Fruit fly (Drosophila melanogaster) whole organism, embryonic: ENCODE data around the gene Pez.

Experiments
- Bteb2 ChIP-seq: fragments of 200-800 bp; sonication (Bioruptor generic); optimal IDR thresholded peaks from 2 replicates; lab custom pipeline; 2016; ENCODE audit warnings: missing biosample characterization, missing genetic modification characterization
- CG10321 ChIP-seq: fragments of 200-800 bp; sonication (Bioruptor generic); IDR thresholded peaks from 2 replicates; pipeline ENCODE4 v1.3.6; 2022; ENCODE audit warnings: missing biosample characterization, missing genetic modification characterization
- CG10565 ChIP-seq: fragments of 200-800 bp; sonication (Bioruptor generic); optimal IDR thresholded peaks from 3 replicates; lab custom pipeline; 2016; ENCODE audit warnings: missing biosample characterization, mild to moderate bottlenecking, missing genetic modification characterization
- CG13424 ChIP-seq: fragments of 200-800 bp; sonication (Bioruptor generic); optimal IDR thresholded peaks from 2 replicates; lab custom pipeline; 2019; ENCODE audit warnings: missing biosample characterization, mild to moderate bottlenecking, missing genetic modification characterization, moderate library complexity
- CG13894 ChIP-seq: fragments of 200-800 bp; sonication (Bioruptor generic); optimal IDR thresholded peaks from 3 replicates; lab custom pipeline; 2018; ENCODE audit warnings: missing biosample characterization, mild to moderate bottlenecking, missing genetic modification characterization, moderate library complexity
- CG1529 ChIP-seq: fragments of 200-800 bp; sonication (Bioruptor generic); optimal IDR thresholded peaks from 3 replicates; lab custom pipeline; 2018; ENCODE audit warnings: missing biosample characterization, missing genetic modification characterization
- CG17186 ChIP-seq: fragments of 200-800 bp; sonication (Bioruptor generic); optimal IDR thresholded peaks from 3 replicates; lab custom pipeline; 2017; ENCODE audit warnings: missing biosample characterization, missing genetic modification reagents, missing genetic modification characterization
- CG17568 ChIP-seq: fragments of 200-800 bp; sonication (Bioruptor generic); optimal IDR thresholded peaks from 2 replicates; lab custom pipeline; 2018; ENCODE audit warnings: missing biosample characterization, mild to moderate bottlenecking, missing genetic modification characterization, moderate library complexity
- CG17802 ChIP-seq: fragments of 200-800 bp; sonication (Bioruptor generic); optimal IDR thresholded peaks from 2 replicates; lab custom pipeline; 2018; ENCODE audit warnings: missing biosample characterization, mild to moderate bottlenecking, missing genetic modification characterization, moderate library complexity
- CG17829 ChIP-seq: fragments of 200-800 bp; optimal IDR thresholded peaks from 2 replicates; lab custom pipeline; 2019; ENCODE audit warnings: missing biosample characterization, mild to moderate bottlenecking, missing genetic modification characterization, moderate library complexity
- CG1792 ChIP-seq: fragments of 200-800 bp; sonication (Bioruptor generic); optimal IDR thresholded peaks from 2 replicates; lab custom pipeline; 2016; ENCODE audit warnings: missing biosample characterization, missing genetic modification characterization
- CG18262 ChIP-seq: fragments of 200-800 bp; optimal IDR thresholded peaks from 3 replicates; lab custom pipeline; 2019; ENCODE audit warnings: missing biosample characterization, mild to moderate bottlenecking, missing genetic modification characterization, moderate library complexity
- CG18476 ChIP-seq: fragments of 200-800 bp; sonication (Bioruptor generic); optimal IDR thresholded peaks from 2 replicates; lab custom pipeline; 2016; ENCODE audit warnings: missing biosample characterization, mild to moderate bottlenecking, missing genetic modification characterization
- CG2120 ChIP-seq: fragments of 200-800 bp; sonication (Bioruptor generic); optimal IDR thresholded peaks from 3 replicates; lab custom pipeline; 2016; ENCODE audit warnings: missing biosample characterization, missing genetic modification characterization
- CG2202 ChIP-seq: fragments of 200-800 bp; sonication (Bioruptor generic); optimal IDR thresholded peaks from 2 replicates; lab custom pipeline; 2018; ENCODE audit warnings: missing biosample characterization, mild to moderate bottlenecking, missing genetic modification characterization
- CG30431 ChIP-seq: fragments of 200-800 bp; sonication (Bioruptor generic); optimal IDR thresholded peaks from 2 replicates; lab custom pipeline; 2017; ENCODE audit warnings: missing biosample characterization, missing genetic modification characterization
- CG32532 ChIP-seq: fragments of 200-800 bp; sonication (Bioruptor generic); IDR thresholded peaks from 2 replicates; pipeline ENCODE4 v1.3.6; 2022; ENCODE audit warnings: missing biosample characterization, missing genetic modification characterization
- CG32767 ChIP-seq: fragments of 200-800 bp; sonication (Bioruptor generic); IDR thresholded peaks from 2 replicates; pipeline ENCODE4 v1.3.6; 2022; ENCODE audit warnings: missing biosample characterization, missing genetic modification characterization
- CG32772 ChIP-seq: fragments of 200-800 bp; sonication (Bioruptor generic); IDR thresholded peaks from 2 replicates; pipeline ENCODE4 v1.3.6; 2022; ENCODE audit warnings: missing biosample characterization, missing genetic modification characterization
- CG3838 ChIP-seq: fragments of 200-800 bp; sonication (Bioruptor generic); optimal IDR thresholded peaks from 3 replicates; lab custom pipeline; 2016; ENCODE audit warnings: missing biosample characterization, missing genetic modification characterization
- CG4328 ChIP-seq: fragments of 200-800 bp; sonication (Bioruptor generic); optimal IDR thresholded peaks from 3 replicates; lab custom pipeline; 2017; ENCODE audit warnings: missing biosample characterization, missing genetic modification reagents, missing genetic modification characterization
- CG4424 ChIP-seq: fragments of 200-800 bp; sonication (Bioruptor generic); optimal IDR thresholded peaks from 3 replicates; lab custom pipeline; 2016; ENCODE audit warnings: missing biosample characterization, missing genetic modification characterization
- CG5245 ChIP-seq: fragments of 200-800 bp; sonication (Bioruptor generic); optimal IDR thresholded peaks from 3 replicates; lab custom pipeline; 2016; ENCODE audit warnings: missing biosample characterization, missing genetic modification characterization
- CG7839 ChIP-seq: fragments of 200-800 bp; sonication (Bioruptor generic); optimal IDR thresholded peaks from 3 replicates; lab custom pipeline; 2018; ENCODE audit warnings: missing biosample characterization, mild to moderate bottlenecking, missing genetic modification characterization, moderate library complexity
- CG8478 ChIP-seq: fragments of >200 bp; optimal IDR thresholded peaks from 2 replicates; lab custom pipeline; 2018
- CG8765 ChIP-seq: fragments of 200-800 bp; sonication (Bioruptor generic); IDR thresholded peaks from 2 replicates; pipeline ENCODE4 v1.3.6; 2022; ENCODE audit warnings: missing biosample characterization, missing genetic modification characterization
- CG9727 ChIP-seq: fragments of 200-800 bp; sonication (Bioruptor generic); optimal IDR thresholded peaks from 3 replicates; lab custom pipeline; 2017; ENCODE audit warnings: missing biosample characterization, mild to moderate bottlenecking, missing genetic modification characterization
- Dbx ChIP-seq: fragments of 200-800 bp; sonication (Bioruptor generic); IDR thresholded peaks from 3 replicates; pipeline ENCODE4 v1.3.6; 2022; ENCODE audit warnings: missing biosample characterization, missing genetic modification characterization
- Dip3 ChIP-seq: fragments of 200-800 bp; sonication (Bioruptor generic); optimal IDR thresholded peaks from 3 replicates; lab custom pipeline; 2016; ENCODE audit warnings: missing biosample characterization, missing genetic modification characterization
- H2.0 ChIP-seq: fragments of 200-800 bp; sonication (Bioruptor generic); IDR thresholded peaks from 2 replicates; pipeline ENCODE4 v1.3.6; 2022; ENCODE audit warnings: missing biosample characterization, missing genetic modification characterization
- HHEX ChIP-seq: fragments of 200-800 bp; sonication (Bioruptor generic); optimal IDR thresholded peaks from 3 replicates; lab custom pipeline; 2017; ENCODE audit warnings: missing biosample characterization, mild to moderate bottlenecking, missing genetic modification characterization, missing genetic modification reagents
- Hand ChIP-seq: fragments of 200-800 bp; sonication (Bioruptor generic); optimal IDR thresholded peaks from 2 replicates; lab custom pipeline; 2017; ENCODE audit warnings: mild to moderate bottlenecking, missing biosample characterization, missing genetic modification reagents, missing genetic modification characterization
- Hr78 ChIP-seq, 2 experiments: fragments of 200-800 bp in 1 of 2; fragments of >200 bp in 1 of 2; sonication (Bioruptor generic) in 1 of 2; optimal IDR thresholded peaks; 2 replicates each; lab custom pipeline; 2017 to 2019; ENCODE audit warnings: missing biosample characterization in 2 of 2, missing genetic modification characterization in 2 of 2, mild to moderate bottlenecking in 1 of 2, moderate library complexity in 1 of 2
- Hsf ChIP-seq: fragments of 200-800 bp; sonication (Bioruptor generic); optimal IDR thresholded peaks from 3 replicates; lab custom pipeline; 2016; ENCODE audit warnings: missing biosample characterization, missing genetic modification characterization
- Lpt ChIP-seq: fragments of >200 bp; optimal IDR thresholded peaks from 2 replicates; lab custom pipeline; 2018; ENCODE audit warnings: missing biosample characterization, missing genetic modification characterization
- Rx ChIP-seq: fragments of 200-800 bp; sonication (Bioruptor generic); IDR thresholded peaks from 2 replicates; pipeline ENCODE4 v1.3.6; 2022; ENCODE audit warnings: missing biosample characterization, missing genetic modification characterization
- aop ChIP-seq: fragments of 200-800 bp; sonication (Bioruptor generic); IDR thresholded peaks from 2 replicates; pipeline ENCODE4 v1.3.6; 2022; ENCODE audit warnings: missing biosample characterization, missing genetic modification characterization
- chif ChIP-seq, 2 experiments: fragments of 200-800 bp; sonication (Bioruptor generic); optimal IDR thresholded peaks; 3 replicates each; lab custom pipeline; 2016; ENCODE audit warnings: missing biosample characterization in 2 of 2, missing genetic modification characterization in 2 of 2
- crol ChIP-seq: fragments of 200-800 bp; sonication (Bioruptor generic); IDR thresholded peaks from 2 replicates; pipeline ENCODE4 v1.3.6; 2022; ENCODE audit warnings: missing biosample characterization, missing genetic modification characterization
- dm ChIP-seq: fragments of 200-800 bp; sonication (Bioruptor generic); optimal IDR thresholded peaks from 3 replicates; lab custom pipeline; 2016; ENCODE audit warnings: missing biosample characterization, missing genetic modification characterization
- dmrt11E ChIP-seq: fragments of 200-800 bp; sonication (Bioruptor generic); optimal IDR thresholded peaks from 3 replicates; lab custom pipeline; 2018; ENCODE audit warnings: missing biosample characterization, mild to moderate bottlenecking, missing genetic modification characterization, moderate library complexity
- dysf ChIP-seq: fragments of 200-800 bp; sonication (Bioruptor generic); IDR thresholded peaks from 3 replicates; pipeline ENCODE4 v1.3.6; 2022; ENCODE audit warnings: missing biosample characterization, missing genetic modification characterization
- emc ChIP-seq: fragments of 200-800 bp; sonication (Bioruptor generic); optimal IDR thresholded peaks from 2 replicates; lab custom pipeline; 2016; ENCODE audit warnings: missing biosample characterization, missing genetic modification characterization
- kay ChIP-seq: fragments of 200-800 bp; sonication (Bioruptor generic); optimal IDR thresholded peaks from 2 replicates; lab custom pipeline; 2016; ENCODE audit warnings: missing biosample characterization, missing genetic modification characterization
- lmd ChIP-seq: fragments of 200-800 bp; sonication (Bioruptor generic); IDR thresholded peaks from 2 replicates; pipeline ENCODE4 v1.3.6; 2022; ENCODE audit warnings: missing biosample characterization, missing genetic modification characterization
- p53 ChIP-seq: fragments of 200-800 bp; sonication (Bioruptor generic); optimal IDR thresholded peaks from 2 replicates; lab custom pipeline; 2016; ENCODE audit warnings: missing biosample characterization, missing genetic modification characterization
- phol ChIP-seq: fragments of 200-800 bp; sonication (Bioruptor generic); optimal IDR thresholded peaks from 3 replicates; lab custom pipeline; 2018; ENCODE audit warnings: missing biosample characterization, mild to moderate bottlenecking, missing genetic modification characterization, moderate library complexity
- tll ChIP-seq, 2 experiments: fragments of 200-800 bp in 1 of 2; fragments of >200 bp in 1 of 2; sonication (Bioruptor generic) in 1 of 2; optimal IDR thresholded peaks; 2 replicates each; lab custom pipeline; 2017 to 2019; ENCODE audit warnings: missing biosample characterization in 2 of 2, missing genetic modification characterization in 2 of 2, mild to moderate bottlenecking in 1 of 2, moderate library complexity in 1 of 2
- vvl ChIP-seq: fragments of 200-800 bp; sonication (Bioruptor generic); IDR thresholded peaks from 2 replicates; pipeline ENCODE4 v1.3.6; 2022; ENCODE audit warnings: missing biosample characterization, missing genetic modification characterization

Gene Pez

DNA sequence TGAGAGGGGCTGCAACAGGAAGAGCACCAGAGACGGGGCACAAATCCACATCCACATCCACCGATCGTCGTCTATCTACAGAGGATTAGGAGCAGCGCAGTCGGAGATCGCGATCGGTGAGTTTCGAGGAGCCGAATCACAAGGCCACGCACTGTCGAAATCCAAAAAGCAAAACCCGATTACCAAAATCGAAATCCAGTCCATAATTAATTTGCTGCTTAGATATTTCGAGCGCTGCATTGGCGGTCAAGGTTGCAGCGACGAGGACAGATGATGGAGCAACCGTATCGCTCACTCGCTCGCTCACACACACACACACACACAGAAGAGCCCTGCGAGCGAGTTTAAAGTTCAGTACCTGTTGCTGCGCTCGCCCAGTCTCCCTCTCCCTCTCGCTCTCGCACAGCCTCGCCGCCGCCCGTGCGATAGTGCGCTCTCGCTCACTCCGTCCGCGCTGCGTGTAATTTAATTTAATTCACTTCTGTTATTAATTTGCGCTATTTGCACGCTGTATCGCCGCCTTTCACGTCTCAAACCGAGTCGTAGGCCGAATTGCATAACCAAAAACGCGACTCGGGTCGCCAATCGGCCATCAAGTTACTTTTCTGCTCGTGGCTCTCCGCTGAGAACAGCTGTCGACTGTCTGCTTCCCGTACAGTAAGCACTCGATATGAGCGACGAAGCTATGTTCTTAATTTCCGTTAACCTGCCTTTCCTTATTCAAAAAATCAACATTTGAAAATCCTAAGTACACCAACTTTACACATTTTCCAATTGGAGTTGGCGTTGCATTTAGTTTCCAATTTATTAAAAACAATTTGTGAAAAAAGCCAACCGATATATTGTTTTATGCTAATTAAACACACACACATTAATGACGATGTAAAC is 783 bp upstream of the Pez start (continued):
- TF ChIP-seq dmrt11E (tag; lab: Kevin White, UChicago) (peak; percentile 42), vvl (GFP tag; lab: Robert Waterston, UW) (peak; percentile 40), Dbx (peak; percentile 51; the same call in 2 of the 3 replicates), CG18476 (GFP tag; lab: Kevin White, UChicago) (peak; percentile 25), Dip3 (GFP tag; lab: Kevin White, UChicago) (peak; percentile 34), CG9727 (peak; percentile 38), CG7839 (tag; lab: Kevin White, UChicago) (peak; percentile 53), CG17568 (GFP tag; lab: Kevin White, UChicago) (peak; percentile 41), CG17186 (GFP tag; lab: Kevin White, UChicago) (no peak), Lpt (GFP tag; lab: Kevin White, UChicago) (no peak), aop (no peak), chif (GFP tag; optimal IDR thresholded peaks at IDR 0.05; lab: Kevin White, UChicago) (peak in 1 of 2 experiments; percentile 63), CG13424 (peak; percentile 63), CG3838 (GFP tag; lab: Kevin White, UChicago) (no peak), CG8478 (lab: Kevin White, UChicago) (peak; percentile 89), H2.0 (peak; percentile 41; the same call in 1 of the 2 replicates), CG32772 (GFP tag; lab: Robert Waterston, UW) (0 out of 2 replicates have a peak, but pooled peaks have one; percentile 8), CG4328 (GFP tag; lab: Kevin White, UChicago) (no peak), CG30431 (GFP tag; lab: Kevin White, UChicago) (no peak), emc (peak; percentile 30), CG1792 (no peak), CG32532 (GFP tag; lab: Robert Waterston, UW) (peak; percentile 42; the same call in 1 of the 2 replicates), dm (GFP tag; lab: Kevin White, UChicago) (peak; percentile 18), phol (tag; lab: Kevin White, UChicago) (peak; percentile 46), CG4424 (peak; percentile 44), lmd (GFP tag; lab: Robert Waterston, UW) (peak; percentile 31; the same call in 1 of the 2 replicates), tll (GFP tag; optimal IDR thresholded peaks at IDR 0.05; lab: Kevin White, UChicago) (peak in 1 of 2 experiments; percentile 14), CG17829 (tag; lab: Kevin White, UChicago) (peak; percentile 7), CG5245 (GFP tag; lab: Kevin White, UChicago) (peak; percentile 14), Hand (GFP tag; lab: Kevin White, UChicago) (no peak), HHEX (peak; percentile 37), CG13894 (tag; lab: Kevin White, UChicago) (no peak), Hr78 (GFP tag; optimal IDR thresholded peaks at IDR 0.05; lab: Kevin White, UChicago) (peak in 1 of 2 experiments; percentile 100), CG10321 (GFP tag; lab: Robert Waterston, UW) (peak; percentile 91), kay (GFP tag; lab: Kevin White, UChicago) (no peak), CG18262 (peak; percentile 0), dysf (GFP tag; lab: Robert Waterston, UW) (peak; percentile 49; the same call in 2 of the 3 replicates), p53 (GFP tag; lab: Kevin White, UChicago) (no peak), CG2120 (GFP tag; lab: Kevin White, UChicago) (peak; percentile 71), Bteb2 (GFP tag; lab: Kevin White, UChicago) (peak; percentile 30), CG1529 (GFP tag; lab: Kevin White, UChicago) (peak; percentile 7), Rx (no peak), CG10565 (GFP tag; lab: Kevin White, UChicago) (no peak), CG17802 (tag; lab: Kevin White, UChicago) (peak; percentile 6), CG2202 (tag; lab: Kevin White, UChicago) (peak; percentile 30), Hsf (GFP tag; lab: Kevin White, UChicago) (peak; percentile 32), crol (GFP tag; lab: Robert Waterston, UW) (peak; percentile 7), CG8765 (GFP tag; lab: Robert Waterston, UW) (no peak), CG32767 (GFP tag; lab: Robert Waterston, UW) (peak; percentile 60; the same call in 1 of the 2 replicates)
